Worm (Caenorhabditis elegans): Measurements from ENCODE around the gene gbas-1.

DNA sequence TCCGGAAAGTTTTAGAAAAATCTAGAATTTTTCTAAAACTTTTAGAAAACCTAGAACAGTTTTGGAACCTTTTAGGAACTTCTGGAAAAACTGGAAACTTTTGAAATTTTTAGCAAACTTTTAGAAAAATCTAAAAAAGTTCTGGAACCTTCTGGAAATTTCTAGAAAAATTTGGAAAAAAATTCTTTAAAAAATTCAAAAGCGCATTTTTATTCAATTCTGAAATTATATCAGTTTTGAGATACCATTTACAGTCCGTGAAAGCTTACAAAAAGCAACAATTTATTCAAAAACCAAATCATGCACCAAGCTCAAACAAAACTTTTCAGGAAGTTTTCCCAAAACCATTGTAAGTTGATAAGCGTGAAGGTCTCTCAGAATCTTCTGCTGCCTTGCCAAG lies 33.5 kb downstream of the gbas-1 start, which contains the start of gene K02F6.4:
- no peak for TF ChIP-seq pros-1 (tag; optimal IDR thresholded peaks at IDR 0.05)
- TF ChIP-seq sox-4 (tag; optimal IDR thresholded peaks at IDR 0.05), result no peak
- no peak for TF ChIP-seq sox-2 (GFP tag; IDR thresholded peaks at IDR 0.05)
- TF ChIP-seq hlh-13 (GFP tag; optimal IDR thresholded peaks at IDR 0.05), result no peak
- no peak for TF ChIP-seq pqm-1 (tag; optimal IDR thresholded peaks at IDR 0.05)
- no peak for TF ChIP-seq fkh-6 (tag; optimal IDR thresholded peaks at IDR 0.05)
- no peak for TF ChIP-seq fkh-10 (GFP tag; optimal IDR thresholded peaks at IDR 0.05)
- no peak for TF ChIP-seq nhr-11 (tag; optimal IDR thresholded peaks at IDR 0.05)
